Fruit fly (Drosophila melanogaster) whole organism, pupa: ENCODE data around the gene Hipk.
A peak's percentile ranks its signal among the peaks of the same experiment; 100 is the strongest.

Source experiments
- CG10348 ChIP-seq: fragments of 200-800 bp; sonication (Bioruptor generic); IDR thresholded peaks from 2 replicates; pipeline ENCODE4 v1.3.6; 2022; ENCODE audit warnings: missing biosample characterization, missing genetic modification characterization
- CG12605 ChIP-seq: fragments of 200-800 bp; sonication (Bioruptor generic); IDR thresholded peaks from 2 replicates; pipeline ENCODE4 v1.3.6; 2022; ENCODE audit warnings: missing biosample characterization, missing genetic modification characterization
- CG14655 ChIP-seq: fragments of 200-800 bp; sonication (Bioruptor generic); optimal IDR thresholded peaks from 3 replicates; lab custom pipeline; 2017; ENCODE audit warnings: mild to moderate bottlenecking, missing biosample characterization, missing genetic modification reagents, missing genetic modification characterization
- CG32121 ChIP-seq: fragments of 200-800 bp; sonication (Bioruptor generic); IDR thresholded peaks from 2 replicates; pipeline ENCODE4 v1.3.6; 2022; ENCODE audit warnings: missing biosample characterization, missing genetic modification characterization
- CG34367 ChIP-seq: fragments of 200-800 bp; sonication (Bioruptor generic); optimal IDR thresholded peaks from 2 replicates; lab custom pipeline; 2018; ENCODE audit warnings: missing biosample characterization, mild to moderate bottlenecking, missing genetic modification characterization
- CG4496 ChIP-seq: fragments of 200-800 bp; sonication (Bioruptor generic); IDR thresholded peaks from 3 replicates; pipeline ENCODE4 v1.3.6; 2022; ENCODE audit warnings: missing biosample characterization, missing genetic modification characterization
- CG9948 ChIP-seq: fragments of 200-800 bp; sonication (Bioruptor generic); optimal IDR thresholded peaks from 2 replicates; lab custom pipeline; 2018; ENCODE audit warnings: missing biosample characterization, mild to moderate bottlenecking, missing genetic modification characterization, moderate library complexity
- D1 ChIP-seq: fragments of 200-800 bp; sonication (Bioruptor generic); optimal IDR thresholded peaks from 2 replicates; lab custom pipeline; 2018; ENCODE audit warnings: missing biosample characterization, mild to moderate bottlenecking, missing genetic modification characterization, moderate library complexity
- EcR ChIP-seq: fragments of 200-800 bp; sonication (Bioruptor generic); optimal IDR thresholded peaks from 3 replicates; lab custom pipeline; 2019; ENCODE audit warnings: missing biosample characterization, missing genetic modification characterization, mild to moderate bottlenecking, moderate library complexity, missing genetic modification reagents
- Pif1A ChIP-seq: fragments of 200-800 bp; sonication (Bioruptor generic); optimal IDR thresholded peaks from 3 replicates; lab custom pipeline; 2016; ENCODE audit warnings: missing biosample characterization, missing genetic modification characterization
- Snoo ChIP-seq: fragments of 200-800 bp; sonication (Bioruptor generic); optimal IDR thresholded peaks from 3 replicates; lab custom pipeline; 2017; ENCODE audit warnings: missing biosample characterization, mild to moderate bottlenecking, missing genetic modification characterization, inconsistent platforms
- fd96Ca ChIP-seq: fragments of 200-800 bp; sonication (Bioruptor generic); IDR thresholded peaks from 3 replicates; pipeline ENCODE4 v1.3.6; 2022; ENCODE audit warnings: missing biosample characterization, missing genetic modification characterization
- gl ChIP-seq: fragments of 200-800 bp; sonication (Bioruptor generic); optimal IDR thresholded peaks from 2 replicates; lab custom pipeline; 2018; ENCODE audit warnings: missing biosample characterization, mild to moderate bottlenecking, missing genetic modification characterization
- rn ChIP-seq: fragments of 200-800 bp; sonication (Bioruptor generic); IDR thresholded peaks from 2 replicates; pipeline ENCODE4 v1.3.6; 2022; ENCODE audit warnings: missing biosample characterization, missing genetic modification characterization

DNA sequence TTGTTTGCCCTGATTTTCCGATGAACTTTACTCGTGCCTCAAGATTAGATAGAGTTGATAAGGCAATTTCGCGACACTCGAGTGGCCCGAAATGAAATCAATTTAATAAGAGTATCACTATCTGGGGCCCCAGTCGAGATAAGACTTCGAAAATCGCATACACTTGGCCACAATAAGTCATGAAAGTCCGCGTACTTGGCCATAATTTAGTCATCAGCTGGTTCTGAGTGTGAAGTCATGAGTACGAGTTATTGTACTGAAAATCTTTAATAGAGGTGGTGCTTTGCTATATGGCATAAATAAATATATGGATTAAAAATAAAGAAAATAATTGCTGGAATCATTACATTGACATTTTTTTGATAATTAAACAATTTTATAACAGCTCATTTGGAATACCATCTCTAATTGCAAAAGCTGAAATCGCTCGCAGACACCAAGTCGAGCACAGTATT, 31.1 kb upstream of the Hipk start:
- TF ChIP-seq rn (GFP tag; lab: Robert Waterston, UW) (no peak), CG4496 (GFP tag; lab: Robert Waterston, UW) (0 out of 3 replicates have a peak, but pooled peaks have one; percentile 36), CG14655 (GFP tag; lab: Kevin White, UChicago) (no peak), CG32121 (GFP tag; lab: Robert Waterston, UW) (no peak), EcR (no peak), CG10348 (GFP tag; lab: Robert Waterston, UW) (no peak), CG34367 (tag; lab: Kevin White, UChicago) (no peak), CG12605 (GFP tag; lab: Robert Waterston, UW) (no peak), gl (tag; lab: Kevin White, UChicago) (no peak), Snoo (no peak), Pif1A (GFP tag; lab: Kevin White, UChicago) (no peak), fd96Ca (GFP tag; lab: Robert Waterston, UW) (no peak), CG9948 (no peak), D1 (tag; lab: Kevin White, UChicago) (no peak)
